Worm (Caenorhabditis elegans) whole organism, L1 larva: ENCODE data around the gene R05A10.1.

ENCODE experiments used
- Y116A8C.19 ChIP-seq: sonication (generic microtip); optimal IDR thresholded peaks from 2 replicates; lab custom pipeline; 2016; ENCODE audit warnings: missing compliant biosample characterization, missing genetic modification characterization, borderline replicate concordance
- aly-2 ChIP-seq: fragments of 150-350 bp; optimal IDR thresholded peaks from 2 replicates; lab custom pipeline; 2014; ENCODE audit warnings: missing biosample characterization, missing genetic modification characterization
- egl-27 ChIP-seq, 2 experiments: fragments of 150-350 bp in 1 of 2; sonication (generic microtip); optimal IDR thresholded peaks; 3 replicates each; lab custom pipeline; 2017 to 2018; ENCODE audit warnings: missing biosample characterization in 2 of 2, missing genetic modification characterization in 2 of 2, missing genetic modification reagents in 2 of 2
- elt-2 ChIP-seq: sonication (generic microtip); optimal IDR thresholded peaks from 2 replicates; lab custom pipeline; 2016; ENCODE audit warnings: missing genetic modification characterization, mild to moderate bottlenecking, inconsistent platforms, missing compliant biosample characterization, missing genetic modification reagents
- ets-5 ChIP-seq: fragments of 200-800 bp; sonication (Bioruptor generic); IDR thresholded peaks from 2 replicates; pipeline ENCODE4 v1.3.6; 2022; ENCODE audit warnings: missing genetic modification characterization, missing compliant biosample characterization
- fkh-10 ChIP-seq: sonication (generic microtip); optimal IDR thresholded peaks from 2 replicates; lab custom pipeline; 2017; ENCODE audit warnings: missing biosample characterization, missing genetic modification reagents, missing genetic modification characterization
- fkh-4 ChIP-seq: sonication (generic microtip); optimal IDR thresholded peaks from 2 replicates; lab custom pipeline; 2016; ENCODE audit warnings: missing compliant biosample characterization, missing genetic modification characterization, borderline replicate concordance
- grh-1 ChIP-seq: fragments of 200-800 bp; sonication (Bioruptor generic); IDR thresholded peaks from 2 replicates; pipeline ENCODE4 v1.3.6; 2022; ENCODE audit warnings: missing genetic modification reagents, missing genetic modification characterization, missing compliant biosample characterization
- hlh-17 ChIP-seq: fragments of 200-800 bp; sonication (Bioruptor generic); optimal IDR thresholded peaks from 2 replicates; lab custom pipeline; 2018; ENCODE audit warnings: missing genetic modification characterization, mild to moderate bottlenecking, missing compliant biosample characterization, moderate library complexity, borderline replicate concordance
- hlh-4 ChIP-seq: sonication (generic microtip); optimal IDR thresholded peaks from 2 replicates; lab custom pipeline; 2016; ENCODE audit warnings: mild to moderate bottlenecking, missing genetic modification characterization, missing compliant biosample characterization
- hpl-2 ChIP-seq: fragments of 150-350 bp; optimal IDR thresholded peaks from 2 replicates; lab custom pipeline; 2014; ENCODE audit warnings: missing biosample characterization, missing genetic modification reagents, missing genetic modification characterization
- irx-1 ChIP-seq: sonication (generic microtip); optimal IDR thresholded peaks from 2 replicates; lab custom pipeline; 2016; ENCODE audit warnings: missing genetic modification characterization, missing compliant biosample characterization
- lin-13 ChIP-seq: fragments of 150-350 bp; optimal IDR thresholded peaks from 2 replicates; lab custom pipeline; 2014; ENCODE audit warnings: missing biosample characterization, missing genetic modification reagents, missing genetic modification characterization
- lsy-2 ChIP-seq, 2 experiments: fragments of 150-350 bp; optimal IDR thresholded peaks; 2 replicates each; lab custom pipeline; 2014; ENCODE audit warnings: missing biosample characterization in 2 of 2, missing genetic modification characterization in 2 of 2
- mab-9 ChIP-seq: fragments of 200-800 bp; sonication (Bioruptor generic); IDR thresholded peaks from 2 replicates; pipeline ENCODE4 v1.3.6; 2022; ENCODE audit warnings: missing genetic modification reagents, missing genetic modification characterization, missing compliant biosample characterization
- mef-2 ChIP-seq: fragments of 150-350 bp; optimal IDR thresholded peaks from 2 replicates; lab custom pipeline; 2014; ENCODE audit warnings: missing biosample characterization, missing genetic modification characterization
- mep-1 ChIP-seq: fragments of 150-350 bp; optimal IDR thresholded peaks from 2 replicates; lab custom pipeline; 2014; ENCODE audit warnings: missing biosample characterization, missing genetic modification characterization
- nhr-11 ChIP-seq: fragments of 150-350 bp; optimal IDR thresholded peaks from 2 replicates; lab custom pipeline; 2014; ENCODE audit warnings: missing biosample characterization, missing genetic modification characterization
- nhr-19 ChIP-seq: fragments of 200-800 bp; sonication (Bioruptor generic); conservative IDR thresholded peaks from 2 replicates; pipeline ENCODE4 v1.3.6; 2022; ENCODE audit warnings: missing genetic modification characterization, missing compliant biosample characterization
- nhr-237 ChIP-seq: fragments of 150-350 bp; optimal IDR thresholded peaks from 2 replicates; lab custom pipeline; 2014; ENCODE audit warnings: missing biosample characterization, missing genetic modification characterization
- nhr-76 ChIP-seq: sonication (generic microtip); optimal IDR thresholded peaks from 2 replicates; lab custom pipeline; 2017; ENCODE audit warnings: missing biosample characterization, missing genetic modification characterization
- nhr-85 ChIP-seq: sonication (generic microtip); peaks from one replicate; lab custom pipeline; 2016; ENCODE audit warnings: missing genetic modification characterization, inconsistent platforms, missing compliant biosample characterization
- snpc-4 ChIP-seq: fragments of 150-350 bp; optimal IDR thresholded peaks from 2 replicates; lab custom pipeline; 2014; ENCODE audit warnings: missing biosample characterization, missing genetic modification characterization
- snu-23 ChIP-seq: sonication (generic microtip); optimal IDR thresholded peaks from 2 replicates; lab custom pipeline; 2016; ENCODE audit warnings: missing genetic modification characterization, missing compliant biosample characterization
- sup-37 ChIP-seq: fragments of 200-800 bp; sonication (Bioruptor generic); optimal IDR thresholded peaks from 2 replicates; lab custom pipeline; 2018; ENCODE audit warnings: mild to moderate bottlenecking, missing genetic modification characterization, missing compliant biosample characterization
- tlp-1 ChIP-seq: fragments of 150-350 bp; optimal IDR thresholded peaks from 2 replicates; lab custom pipeline; 2014; ENCODE audit warnings: missing biosample characterization, missing genetic modification characterization
- unc-86 ChIP-seq: sonication (generic microtip); optimal IDR thresholded peaks from 2 replicates; lab custom pipeline; 2016; ENCODE audit warnings: missing genetic modification characterization, missing compliant biosample characterization
- vab-15 ChIP-seq: sonication (generic microtip); optimal IDR thresholded peaks from 2 replicates; lab custom pipeline; 2017; ENCODE audit warnings: missing genotype, mild to moderate bottlenecking, missing genetic modification characterization, missing compliant biosample characterization
- xbp-1 ChIP-seq: sonication (generic microtip); optimal IDR thresholded peaks from 2 replicates; lab custom pipeline; 2016; ENCODE audit warnings: missing genetic modification characterization, missing compliant biosample characterization
- zag-1 ChIP-seq: fragments of 150-350 bp; optimal IDR thresholded peaks from 2 replicates; lab custom pipeline; 2014; ENCODE audit warnings: missing biosample characterization, missing genetic modification characterization
- zip-4 ChIP-seq: fragments of 200-800 bp; sonication (Bioruptor generic); optimal IDR thresholded peaks from 2 replicates; lab custom pipeline; 2018; ENCODE audit warnings: mild to moderate bottlenecking, missing genetic modification characterization, moderate library complexity, missing compliant biosample characterization
- ztf-11 ChIP-seq, 2 experiments: sonication (generic microtip); optimal IDR thresholded peaks; 2 replicates each; lab custom pipeline; 2016 to 2017; ENCODE audit warnings: missing genetic modification characterization in 2 of 2, missing biosample characterization in 1 of 2, missing compliant biosample characterization in 1 of 2

The R05A10.1 gene

DNA sequence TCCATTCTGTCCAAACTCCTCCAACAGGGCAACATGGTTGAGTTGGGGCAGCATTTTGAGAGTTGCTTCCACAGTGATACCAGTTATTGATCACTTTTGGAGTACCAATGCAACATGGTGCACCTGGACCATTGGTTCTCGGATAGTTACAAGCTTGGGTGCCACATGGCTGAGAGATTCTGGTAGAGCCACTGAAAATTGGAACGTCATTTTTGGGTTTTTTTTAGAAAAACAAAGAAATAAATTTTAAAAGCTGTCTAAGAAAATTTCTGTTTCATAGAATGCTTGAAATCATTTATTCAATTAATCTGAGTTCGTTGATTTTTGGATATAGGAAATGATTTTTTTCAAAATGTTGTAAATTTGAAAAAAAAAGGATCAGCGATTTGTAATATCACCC lies 45.0 kb downstream of the R05A10.1 start:
- TF ChIP-seq lin-13 (no peak), nhr-76 (no peak), nhr-85 (no peak), Y116A8C.19 (tag; lab: Kevin White, UChicago) (no peak), elt-2 (no peak), fkh-4 (tag; lab: Kevin White, UChicago) (no peak), mab-9 (GFP tag; lab: Robert Waterston, UW) (no peak), hlh-4 (tag; lab: Kevin White, UChicago) (no peak)

ce11 chrIV:14228069-14228468 lies 45.9 kb downstream of the R05A10.1 start, which contains the start of gene F02H6.7:
F02H6.7 (minus strand) TSS chrIV:14228169.
- TF ChIP-seq hlh-17 (GFP tag; lab: Kevin White, UChicago), result no peak
- TF ChIP-seq nhr-237, result no peak
- no peak for TF ChIP-seq mef-2
- TF ChIP-seq elt-2, result no peak
- no peak for TF ChIP-seq tlp-1 (tag; lab: Kevin White, UChicago)
- no peak for TF ChIP-seq snu-23
- TF ChIP-seq nhr-11, result no peak
- TF ChIP-seq unc-86, result no peak
- TF ChIP-seq aly-2 (tag; lab: Kevin White, UChicago), result no peak
- no peak for TF ChIP-seq nhr-19 (GFP tag; lab: Robert Waterston, UW)
- no peak for TF ChIP-seq sup-37 (GFP tag; lab: Kevin White, UChicago)
- TF ChIP-seq, all 84 proteins: peak for 0

- TF ChIP-seq egl-27 (tag; optimal IDR thresholded peaks at IDR 0.05; lab: Kevin White, UChicago) (no peak), lsy-2 (tag; optimal IDR thresholded peaks at IDR 0.05; lab: Kevin White, UChicago) (no peak), mep-1 (no peak), hpl-2 (GFP tag; lab: Kevin White, UChicago) (no peak), xbp-1 (tag; lab: Kevin White, UChicago) (no peak), nhr-19 (GFP tag; lab: Robert Waterston, UW) (no peak), snpc-4 (tag; lab: Kevin White, UChicago) (no peak)
Observed at ce11 chrIV:14230799-14231198, 48.6 kb downstream of the R05A10.1 start, which contains the start of gene F02H6.6. F02H6.6 (minus strand) TSS chrIV:14230899.

DNA sequence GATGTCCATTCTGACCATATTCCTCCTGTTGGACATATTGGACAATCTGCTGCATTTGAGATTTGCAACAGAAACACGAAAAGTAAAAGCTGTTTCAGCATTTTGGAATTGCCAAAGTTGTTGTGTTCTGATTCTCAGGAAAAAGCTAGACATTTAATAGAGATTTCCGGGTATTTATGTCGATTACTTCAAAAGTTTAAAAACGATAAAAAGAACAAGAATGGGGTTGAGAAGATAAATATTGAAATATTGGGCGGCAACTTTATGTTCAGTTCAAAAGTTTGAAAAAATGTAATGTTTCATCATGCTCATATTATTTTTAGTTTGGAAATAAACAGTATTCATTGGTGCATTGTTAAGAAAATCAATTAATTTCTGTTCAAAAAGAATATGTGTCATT lies 56.8 kb downstream of the R05A10.1 start, which contains the start of gene Y64G10A.1:
Y64G10A.1 (minus strand) TSS at position 101 of the 400 bp plus-strand sequence.
- TF ChIP-seq zag-1 (tag; lab: Kevin White, UChicago) (no peak), nhr-19 (GFP tag; lab: Robert Waterston, UW) (no peak), ets-5 (no peak), irx-1 (tag; lab: Kevin White, UChicago) (no peak), ztf-11 (tag; optimal IDR thresholded peaks at IDR 0.05; lab: Kevin White, UChicago) (no peak), zip-4 (GFP tag; lab: Kevin White, UChicago) (no peak), vab-15 (tag; lab: Kevin White, UChicago) (no peak), fkh-10 (GFP tag; lab: Kevin White, UChicago) (no peak), nhr-237 (no peak), grh-1 (no peak)
